Fruit fly (Drosophila melanogaster): ENCODE results near the gene rtp.

- TF ChIP-seq OdsH (GFP tag; optimal IDR thresholded peaks at IDR 0.05) (no peak), Dif (GFP tag; optimal IDR thresholded peaks at IDR 0.05; ENCODE audit: partially characterized antibody) (no peak), usp (GFP tag; optimal IDR thresholded peaks at IDR 0.05) (no peak), lola (GFP tag; optimal IDR thresholded peaks at IDR 0.05) (no peak), foxo (GFP tag; optimal IDR thresholded peaks at IDR 0.05) (no peak)
Observed at dm6 chr3R:5212759-5213053, 24.4 kb downstream of the rtp start.

All from whole organism, wandering third instar larva.